Worm (Caenorhabditis elegans) whole organism, young adult: ENCODE measurements around the gene cav-2.

Source experiments
- pbrm-1 ChIP-seq: fragments of 200-800 bp; sonication (Bioruptor generic); IDR thresholded peaks from 2 replicates; pipeline ENCODE4 v1.3.6; 2022; ENCODE audit warnings: missing genetic modification reagents, missing genetic modification characterization, missing compliant biosample characterization
- repo-1 ChIP-seq: sonication (generic microtip); optimal IDR thresholded peaks from 2 replicates; lab custom pipeline; 2017; ENCODE audit warnings: mild to moderate bottlenecking, missing genetic modification characterization, missing compliant biosample characterization

- TF ChIP-seq repo-1 (tag; lab: Kevin White, UChicago) (no peak), pbrm-1 (no peak)
Observed at ce11 chrV:13606651-13607242, 49.8 kb downstream of the cav-2 start, which contains the start of gene fmo-4.
